Fruit fly (Drosophila melanogaster): ENCODE measurements around the gene CG44038.

DNA sequence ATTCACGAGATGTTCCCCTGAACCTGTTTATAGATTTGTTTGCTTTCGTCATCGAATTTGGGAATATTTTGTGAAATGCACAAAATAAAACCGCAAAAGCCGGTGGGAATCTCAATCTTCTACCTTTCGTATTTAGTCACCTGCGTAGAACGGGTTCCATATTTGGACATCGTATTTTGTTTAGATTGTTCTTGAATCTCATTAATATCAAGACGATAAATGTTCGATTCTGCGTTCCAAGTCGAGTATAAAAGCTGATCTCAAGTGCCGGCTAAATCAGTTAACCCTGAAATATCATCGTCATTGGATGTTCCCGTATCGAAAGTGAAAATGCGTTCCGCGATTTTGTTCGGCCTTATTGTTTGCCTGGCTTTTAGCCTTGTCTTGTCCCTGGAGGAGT lies 9.8 kb downstream of the CG44038 start, which contains the start of gene CG17738:
- TF ChIP-seq CG6854 (GFP tag; optimal IDR thresholded peaks at IDR 0.05) (no peak), CG32006 (GFP tag; optimal IDR thresholded peaks at IDR 0.05) (no peak), CG4318 (GFP tag; optimal IDR thresholded peaks at IDR 0.05) (no peak), Lpt (GFP tag; optimal IDR thresholded peaks at IDR 0.05) (no peak), CG11294 (GFP tag; IDR thresholded peaks at IDR 0.05) (no peak), OdsH (GFP tag; optimal IDR thresholded peaks at IDR 0.05) (no peak), Sox14 (GFP tag; optimal IDR thresholded peaks at IDR 0.05) (no peak), CG8119 (GFP tag; IDR thresholded peaks at IDR 0.05) (no peak), fd85E (GFP tag; optimal IDR thresholded peaks at IDR 0.05) (no peak), Ets21C (GFP tag; optimal IDR thresholded peaks at IDR 0.05) (no peak), CG15336 (GFP tag; IDR thresholded peaks at IDR 0.05) (no peak), Hr38 (GFP tag; optimal IDR thresholded peaks at IDR 0.05) (no peak)
